Worm (Caenorhabditis elegans): Measurements from ENCODE around the gene ugt-33.

ugt-33 gene

ce11 chrV:10463276-10463675 is 29.9 kb upstream of the ugt-33 start, which contains the start of gene F22E12.3:
Gene F22E12.3 (minus strand): TSS chrV:10463376.
- TF ChIP-seq elt-3 (tag; optimal IDR thresholded peaks at IDR 0.05) (no peak), elt-1 (tag; optimal IDR thresholded peaks at IDR 0.05; ENCODE audit: borderline replicate concordance, insufficient read depth) (no peak), flh-1 (GFP tag; optimal IDR thresholded peaks at IDR 0.05) (no peak), tbx-8 (GFP tag; optimal IDR thresholded peaks at IDR 0.05) (no peak), bed-3 (GFP tag; optimal IDR thresholded peaks at IDR 0.05) (no peak)

- no peak for TF ChIP-seq M03D4.4 (tag; optimal IDR thresholded peaks at IDR 0.05)
- no peak for TF ChIP-seq mep-1 (tag; optimal IDR thresholded peaks at IDR 0.05)
- no peak for TF ChIP-seq sptf-1 (tag; optimal IDR thresholded peaks at IDR 0.05)
- no peak for TF ChIP-seq zip-8 (tag; optimal IDR thresholded peaks at IDR 0.05)
- no peak for TF ChIP-seq ham-2 (GFP tag; optimal IDR thresholded peaks at IDR 0.05)
- no peak for TF ChIP-seq unc-120 (tag; optimal IDR thresholded peaks at IDR 0.05; ENCODE audit: poor library complexity, severe bottlenecking)
- no peak for TF ChIP-seq lsy-2 (tag; optimal IDR thresholded peaks at IDR 0.05)
- TF ChIP-seq nhr-12 (tag; optimal IDR thresholded peaks at IDR 0.05): no peak
- no peak for TF ChIP-seq ztf-11 (tag; optimal IDR thresholded peaks at IDR 0.05)
- TF ChIP-seq blmp-1 (tag; optimal IDR thresholded peaks at IDR 0.05): no peak
- no peak for TF ChIP-seq ceh-39 (tag; optimal IDR thresholded peaks at IDR 0.05)
These were observed 29.0 kb upstream of the ugt-33 start for ce11 chrV:10464160-10464559.

DNA sequence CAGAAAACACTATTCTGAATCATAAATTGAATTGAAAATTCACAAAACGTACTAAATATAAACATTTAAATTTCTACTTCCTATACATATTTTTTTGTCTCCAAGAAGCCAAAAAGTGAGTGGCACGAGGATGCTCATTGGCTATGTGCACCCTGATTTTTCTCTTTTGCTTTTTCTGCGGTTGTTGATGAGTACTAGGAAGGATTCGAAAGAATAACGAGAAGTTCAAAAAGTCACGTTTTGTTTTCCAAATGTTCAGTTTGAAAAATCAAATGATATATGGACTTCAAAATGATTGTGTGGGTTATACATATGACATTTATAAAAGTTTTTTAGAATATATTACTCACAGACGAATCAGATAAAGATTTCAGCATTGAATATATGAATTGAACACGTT is 28.5 kb upstream of the ugt-33 start:
- TF ChIP-seq mls-2 (tag; optimal IDR thresholded peaks at IDR 0.05) (no peak), M03D4.4 (tag; optimal IDR thresholded peaks at IDR 0.05) (no peak), ceh-43 (GFP tag; optimal IDR thresholded peaks at IDR 0.05) (no peak), cnd-1 (tag; optimal IDR thresholded peaks at IDR 0.05) (no peak), tbx-8 (GFP tag; optimal IDR thresholded peaks at IDR 0.05) (no peak), unc-62 (GFP tag; optimal IDR thresholded peaks at IDR 0.05) (no peak), sem-2 (GFP tag; optimal IDR thresholded peaks at IDR 0.05) (no peak), ztf-11 (tag; optimal IDR thresholded peaks at IDR 0.05) (no peak), lsy-2 (tag; optimal IDR thresholded peaks at IDR 0.05) (no peak), nhr-2 (tag; optimal IDR thresholded peaks at IDR 0.05) (no peak), unc-120 (tag; optimal IDR thresholded peaks at IDR 0.05; ENCODE audit: poor library complexity, severe bottlenecking) (no peak), nhr-237 (tag; optimal IDR thresholded peaks at IDR 0.05) (no peak), nhr-12 (tag; optimal IDR thresholded peaks at IDR 0.05) (no peak), hlh-1 (tag; optimal IDR thresholded peaks at IDR 0.05) (no peak), elt-3 (tag; optimal IDR thresholded peaks at IDR 0.05) (no peak), ceh-83 (GFP tag; optimal IDR thresholded peaks at IDR 0.05) (no peak), mep-1 (tag; optimal IDR thresholded peaks at IDR 0.05) (no peak), ces-1 (GFP tag; optimal IDR thresholded peaks at IDR 0.05) (no peak), lin-32 (GFP tag; optimal IDR thresholded peaks at IDR 0.05) (no peak), flh-1 (GFP tag; optimal IDR thresholded peaks at IDR 0.05) (no peak)

DNA sequence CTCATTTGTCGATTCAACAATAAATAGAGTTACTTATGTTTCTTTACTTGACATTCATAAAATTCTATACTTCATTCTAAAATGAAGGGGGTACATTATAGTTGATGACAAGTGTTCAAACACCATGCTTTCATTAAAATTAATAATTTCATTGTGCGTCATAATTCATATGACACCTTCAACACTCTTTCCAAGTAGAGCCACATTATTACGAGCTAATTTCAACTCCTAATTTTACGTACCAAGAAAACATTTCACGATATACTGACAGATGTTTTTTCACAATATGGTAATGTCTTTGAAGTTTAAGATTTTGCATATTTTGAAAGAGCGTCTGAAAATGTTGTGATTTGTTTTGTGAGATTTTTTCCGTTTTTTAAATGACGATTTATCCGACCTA is 27.7 kb upstream of the ugt-33 start:
- TF ChIP-seq elt-1 (tag; optimal IDR thresholded peaks at IDR 0.05; ENCODE audit: borderline replicate concordance, insufficient read depth): no peak
- TF ChIP-seq lsy-2 (tag; optimal IDR thresholded peaks at IDR 0.05): no peak
- no peak for TF ChIP-seq lin-13 (tag; optimal IDR thresholded peaks at IDR 0.05)
- TF ChIP-seq nhr-12 (tag; optimal IDR thresholded peaks at IDR 0.05): no peak
- no peak for TF ChIP-seq ces-1 (GFP tag; optimal IDR thresholded peaks at IDR 0.05)
- TF ChIP-seq M03D4.4 (tag; optimal IDR thresholded peaks at IDR 0.05): no peak

DNA sequence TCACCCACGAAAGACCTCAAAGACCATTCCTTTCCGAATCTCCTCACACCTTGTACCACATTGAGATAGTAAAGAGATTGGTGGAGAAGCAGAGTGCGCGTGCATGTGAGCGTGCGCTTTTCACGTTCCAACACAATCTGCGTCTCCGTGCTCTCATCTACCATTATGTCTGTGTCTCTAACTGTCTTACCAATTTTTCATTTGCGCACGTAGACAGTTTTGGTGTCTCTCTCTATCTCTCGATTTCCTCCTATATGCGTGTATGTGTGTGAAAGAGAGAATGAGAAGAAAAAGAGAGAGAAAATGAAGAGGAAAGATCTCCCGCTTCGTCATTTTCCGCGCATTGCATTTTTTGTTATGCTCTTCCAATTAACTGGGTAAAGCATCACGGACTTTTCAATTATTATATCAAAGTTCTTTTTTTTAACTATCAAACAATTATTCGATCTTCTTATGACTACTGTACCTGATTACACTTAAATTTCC is 26.6 kb upstream of the ugt-33 start:
- TF ChIP-seq snpc-4 (tag; optimal IDR thresholded peaks at IDR 0.05) (no peak), pha-4 (tag; optimal IDR thresholded peaks at IDR 0.05) (peak; percentile 94), unc-62 (GFP tag; optimal IDR thresholded peaks at IDR 0.05) (peak; percentile 84), ceh-39 (tag; optimal IDR thresholded peaks at IDR 0.05) (peak; percentile 89), tbx-8 (GFP tag; optimal IDR thresholded peaks at IDR 0.05) (no peak), mab-5 (tag; optimal IDR thresholded peaks at IDR 0.05) (no peak), nhr-12 (tag; optimal IDR thresholded peaks at IDR 0.05) (no peak), drap-1 (GFP tag; optimal IDR thresholded peaks at IDR 0.05) (peak; percentile 33), nhr-28 (tag; optimal IDR thresholded peaks at IDR 0.05) (peak; percentile 2), ceh-43 (GFP tag; optimal IDR thresholded peaks at IDR 0.05) (no peak), unc-120 (tag; optimal IDR thresholded peaks at IDR 0.05; ENCODE audit: poor library complexity, severe bottlenecking) (peak; percentile 96), nhr-237 (tag; optimal IDR thresholded peaks at IDR 0.05) (peak; percentile 96), unc-39 (tag; optimal IDR thresholded peaks at IDR 0.05) (no peak), lin-32 (GFP tag; optimal IDR thresholded peaks at IDR 0.05) (no peak), hlh-1 (tag; optimal IDR thresholded peaks at IDR 0.05) (peak; percentile 54), zip-8 (tag; optimal IDR thresholded peaks at IDR 0.05) (no peak), nhr-2 (tag; optimal IDR thresholded peaks at IDR 0.05) (peak; percentile 59), ces-1 (GFP tag; optimal IDR thresholded peaks at IDR 0.05) (peak; percentile 90), M03D4.4 (tag; optimal IDR thresholded peaks at IDR 0.05) (peak; percentile 69), mls-2 (tag; optimal IDR thresholded peaks at IDR 0.05) (peak; percentile 78), elt-3 (tag; optimal IDR thresholded peaks at IDR 0.05) (peak; percentile 58), bed-3 (GFP tag; optimal IDR thresholded peaks at IDR 0.05) (no peak), ceh-83 (GFP tag; optimal IDR thresholded peaks at IDR 0.05) (peak; percentile 8), flh-1 (GFP tag; optimal IDR thresholded peaks at IDR 0.05) (no peak), sptf-1 (tag; optimal IDR thresholded peaks at IDR 0.05) (peak; percentile 60), elt-1 (tag; optimal IDR thresholded peaks at IDR 0.05; ENCODE audit: borderline replicate concordance, insufficient read depth) (peak; percentile 65), cnd-1 (tag; optimal IDR thresholded peaks at IDR 0.05) (peak; percentile 60), lsy-2 (tag; optimal IDR thresholded peaks at IDR 0.05) (peak; percentile 77), ztf-11 (tag; optimal IDR thresholded peaks at IDR 0.05) (peak; percentile 55), lin-13 (tag; optimal IDR thresholded peaks at IDR 0.05) (peak; percentile 68), nhr-76 (tag; optimal IDR thresholded peaks at IDR 0.05) (no peak), sem-2 (GFP tag; optimal IDR thresholded peaks at IDR 0.05) (no peak), blmp-1 (tag; optimal IDR thresholded peaks at IDR 0.05) (no peak), mep-1 (tag; optimal IDR thresholded peaks at IDR 0.05) (peak; percentile 95), ham-2 (GFP tag; optimal IDR thresholded peaks at IDR 0.05) (peak; percentile 89)

All from whole organism, mixed stage, embryonic.